Fruit fly (Drosophila melanogaster) whole organism, embryonic: ENCODE measurements around the gene Rpp14b.

Experiments
- CG7987 ChIP-seq: fragments of 200-800 bp; sonication (Bioruptor generic); optimal IDR thresholded peaks from 2 replicates; lab custom pipeline; 2018; ENCODE audit warnings: missing biosample characterization, mild to moderate bottlenecking, missing genetic modification characterization, moderate library complexity
- CrebB ChIP-seq: fragments of 200-800 bp; sonication (Bioruptor generic); optimal IDR thresholded peaks from 3 replicates; lab custom pipeline; 2018; ENCODE audit warnings: missing biosample characterization, mild to moderate bottlenecking, missing genetic modification characterization
- Ets97D ChIP-seq: fragments of 200-800 bp; sonication (Bioruptor generic); optimal IDR thresholded peaks from 3 replicates; lab custom pipeline; 2016; ENCODE audit warnings: missing biosample characterization, missing genetic modification characterization
- Med ChIP-seq: fragments of 200-800 bp; sonication (Bioruptor generic); peaks from one replicate; lab custom pipeline; 2016; ENCODE audit warnings: missing biosample characterization, missing genetic modification characterization, mild to moderate bottlenecking, inconsistent platforms, moderate library complexity
- Myb ChIP-seq: fragments of 200-800 bp; sonication (Bioruptor generic); optimal IDR thresholded peaks from 2 replicates; lab custom pipeline; 2016; ENCODE audit warnings: missing biosample characterization, missing genetic modification characterization
- Usf ChIP-seq: fragments of 200-800 bp; sonication (Bioruptor generic); optimal IDR thresholded peaks from 2 replicates; lab custom pipeline; 2017; ENCODE audit warnings: missing genotype, missing biosample characterization, missing genetic modification characterization
- caup ChIP-seq: fragments of 200-800 bp; sonication (Bioruptor generic); optimal IDR thresholded peaks from 3 replicates; lab custom pipeline; 2017; ENCODE audit warnings: missing biosample characterization, mild to moderate bottlenecking, missing genetic modification characterization, moderate library complexity; ENCODE audit not compliant: severe bottlenecking

dm6 chr3R:30014480-30014879 is 41.3 kb upstream of the Rpp14b start:
- TF ChIP-seq CrebB (no peak), Myb (GFP tag; lab: Kevin White, UChicago) (no peak), CG7987 (GFP tag; lab: Kevin White, UChicago) (no peak), Med (GFP tag; lab: Kevin White, UChicago) (no peak), Usf (GFP tag; lab: Kevin White, UChicago) (no peak), Ets97D (GFP tag; lab: Kevin White, UChicago) (no peak), caup (GFP tag; lab: Kevin White, UChicago) (no peak)
